Fruit fly (Drosophila melanogaster) whole organism, embryonic: ENCODE measurements around the gene CG18095.

Experiments
- Ada2b ChIP-seq: fragments of 200-800 bp; sonication (Bioruptor generic); IDR thresholded peaks from 2 replicates; pipeline ENCODE4 v1.3.6; 2022; ENCODE audit warnings: missing biosample characterization, missing genetic modification characterization
- B-H2 ChIP-seq: fragments of 200-800 bp; sonication (Bioruptor generic); optimal IDR thresholded peaks from 2 replicates; lab custom pipeline; 2018; ENCODE audit warnings: missing biosample characterization, mild to moderate bottlenecking, missing genetic modification characterization
- Bdp1 ChIP-seq: fragments of 200-800 bp; sonication (Bioruptor generic); optimal IDR thresholded peaks from 3 replicates; lab custom pipeline; 2016; ENCODE audit warnings: missing biosample characterization, missing genetic modification characterization
- Bteb2 ChIP-seq: fragments of 200-800 bp; sonication (Bioruptor generic); optimal IDR thresholded peaks from 2 replicates; lab custom pipeline; 2016; ENCODE audit warnings: missing biosample characterization, missing genetic modification characterization
- CG10209 ChIP-seq: fragments of 200-800 bp; sonication (Bioruptor generic); optimal IDR thresholded peaks from 3 replicates; lab custom pipeline; 2017; ENCODE audit warnings: missing biosample characterization, mild to moderate bottlenecking, missing genetic modification characterization, missing genetic modification reagents
- CG12236 ChIP-seq: fragments of 200-800 bp; sonication (Bioruptor generic); optimal IDR thresholded peaks from 2 replicates; lab custom pipeline; 2016; ENCODE audit warnings: missing biosample characterization, missing genetic modification characterization
- CG1832 ChIP-seq: fragments of 200-800 bp; sonication (Bioruptor generic); optimal IDR thresholded peaks from 2 replicates; lab custom pipeline; 2017; ENCODE audit warnings: missing biosample characterization, mild to moderate bottlenecking, missing genetic modification characterization, inconsistent platforms
- CG18619 ChIP-seq: fragments of 200-800 bp; sonication (Bioruptor generic); optimal IDR thresholded peaks from 3 replicates; lab custom pipeline; 2017; ENCODE audit warnings: missing biosample characterization, mild to moderate bottlenecking, missing genetic modification characterization
- CG34376 ChIP-seq: fragments of 200-800 bp; sonication (Bioruptor generic); optimal IDR thresholded peaks from 2 replicates; lab custom pipeline; 2018; ENCODE audit warnings: missing biosample characterization, mild to moderate bottlenecking, missing genetic modification characterization
- CG4730 ChIP-seq: fragments of 200-800 bp; sonication (Bioruptor generic); IDR thresholded peaks from 2 replicates; pipeline ENCODE4 v1.3.6; 2022; ENCODE audit warnings: missing biosample characterization, missing genetic modification characterization
- CG4820 ChIP-seq: fragments of 200-800 bp; sonication (Bioruptor generic); optimal IDR thresholded peaks from 3 replicates; lab custom pipeline; 2016; ENCODE audit warnings: missing biosample characterization, missing genetic modification characterization
- CG5180 ChIP-seq: fragments of 200-800 bp; sonication (Bioruptor generic); optimal IDR thresholded peaks from 3 replicates; lab custom pipeline; 2017; ENCODE audit warnings: missing biosample characterization, missing genetic modification characterization, mild to moderate bottlenecking, moderate library complexity, missing genetic modification reagents
- CG6272 ChIP-seq: fragments of 200-800 bp; sonication (Bioruptor generic); IDR thresholded peaks from 2 replicates; pipeline ENCODE4 v1.3.6; 2022; ENCODE audit warnings: missing biosample characterization, missing genetic modification characterization
- CG7963 ChIP-seq: fragments of 200-800 bp; sonication (Bioruptor generic); IDR thresholded peaks from 3 replicates; pipeline ENCODE4 v1.3.6; 2022; ENCODE audit warnings: missing biosample characterization, missing genetic modification characterization; ENCODE audit not compliant: partially characterized antibody
- CG7987 ChIP-seq: fragments of 200-800 bp; sonication (Bioruptor generic); optimal IDR thresholded peaks from 2 replicates; lab custom pipeline; 2018; ENCODE audit warnings: missing biosample characterization, mild to moderate bottlenecking, missing genetic modification characterization, moderate library complexity
- CG8359 ChIP-seq: fragments of 200-800 bp; sonication (Bioruptor generic); optimal IDR thresholded peaks from 2 replicates; lab custom pipeline; 2017; ENCODE audit warnings: missing biosample characterization, mild to moderate bottlenecking, missing genetic modification characterization, borderline replicate concordance
- CoRest ChIP-seq: fragments of 200-800 bp; sonication (Bioruptor generic); optimal IDR thresholded peaks from 3 replicates; lab custom pipeline; 2018; ENCODE audit warnings: missing biosample characterization, mild to moderate bottlenecking, missing genetic modification characterization, moderate library complexity
- Dek ChIP-seq: fragments of 200-800 bp; sonication (Bioruptor generic); optimal IDR thresholded peaks from 3 replicates; lab custom pipeline; 2019; ENCODE audit warnings: missing biosample characterization, mild to moderate bottlenecking, missing genetic modification characterization, moderate library complexity
- Dip2 ChIP-seq: fragments of 200-800 bp; sonication (Bioruptor generic); IDR thresholded peaks from 2 replicates; pipeline ENCODE4 v1.3.6; 2022; ENCODE audit warnings: missing biosample characterization, missing genetic modification characterization
- Gug ChIP-seq: fragments of 200-800 bp; sonication (Bioruptor generic); IDR thresholded peaks from 4 replicates; pipeline ENCODE4 v1.3.6; 2022; ENCODE audit warnings: missing biosample characterization, missing genetic modification characterization
- Hey ChIP-seq: fragments of 200-800 bp; sonication (Bioruptor generic); optimal IDR thresholded peaks from 3 replicates; lab custom pipeline; 2018; ENCODE audit warnings: missing biosample characterization, mild to moderate bottlenecking, missing genetic modification characterization
- Hmr ChIP-seq: fragments of 200-800 bp; sonication (Bioruptor generic); optimal IDR thresholded peaks from 3 replicates; lab custom pipeline; 2017; ENCODE audit warnings: mild to moderate bottlenecking, missing biosample characterization, missing genetic modification reagents, missing genetic modification characterization
- Mad ChIP-seq: fragments of 200-800 bp; sonication (Bioruptor generic); optimal IDR thresholded peaks from 2 replicates; lab custom pipeline; 2016; ENCODE audit warnings: missing biosample characterization, missing genetic modification characterization
- NK7.1 ChIP-seq: fragments of 200-800 bp; sonication (Bioruptor generic); optimal IDR thresholded peaks from 3 replicates; lab custom pipeline; 2016; ENCODE audit warnings: missing biosample characterization, missing genetic modification characterization
- Oli ChIP-seq: fragments of 200-800 bp; sonication (Bioruptor generic); optimal IDR thresholded peaks from 2 replicates; lab custom pipeline; 2018; ENCODE audit warnings: missing biosample characterization, mild to moderate bottlenecking, missing genetic modification characterization, moderate library complexity
- Poxn ChIP-seq: fragments of 200-800 bp; sonication (Bioruptor generic); IDR thresholded peaks from 2 replicates; pipeline ENCODE4 v1.3.6; 2022; ENCODE audit warnings: missing biosample characterization, missing genetic modification characterization
- Six4 ChIP-seq: fragments of 200-800 bp; sonication (Bioruptor generic); optimal IDR thresholded peaks from 2 replicates; lab custom pipeline; 2016; ENCODE audit warnings: missing biosample characterization, missing genetic modification characterization
- ap ChIP-seq: fragments of 200-800 bp; sonication (Bioruptor generic); IDR thresholded peaks from 2 replicates; pipeline ENCODE4 v1.3.6; 2022; ENCODE audit warnings: missing biosample characterization, missing genetic modification characterization
- bab2 ChIP-seq: fragments of 200-800 bp; sonication (Bioruptor generic); optimal IDR thresholded peaks from 2 replicates; lab custom pipeline; 2016; ENCODE audit warnings: missing biosample characterization, missing genetic modification characterization
- btn ChIP-seq: fragments of 200-800 bp; sonication (Bioruptor generic); optimal IDR thresholded peaks from 2 replicates; lab custom pipeline; 2016; ENCODE audit warnings: missing biosample characterization, missing genetic modification characterization
- danr ChIP-seq: fragments of 200-800 bp; sonication (Bioruptor generic); IDR thresholded peaks from 2 replicates; pipeline ENCODE4 v1.3.6; 2022; ENCODE audit warnings: missing biosample characterization, missing genetic modification characterization
- kni ChIP-seq: fragments of 200-800 bp; sonication (Bioruptor generic); optimal IDR thresholded peaks from 3 replicates; lab custom pipeline; 2017; ENCODE audit warnings: mild to moderate bottlenecking, missing biosample characterization, missing genetic modification reagents, missing genetic modification characterization
- lilli ChIP-seq: fragments of 200-800 bp; sonication (Bioruptor generic); optimal IDR thresholded peaks from 3 replicates; lab custom pipeline; 2016; ENCODE audit warnings: missing biosample characterization, missing genetic modification characterization
- lola ChIP-seq, 3 experiments: fragments of >200 bp in 2 of 3; fragments of 200-800 bp in 1 of 3; sonication (Bioruptor generic) in 1 of 3; optimal IDR thresholded peaks; 2 replicates each; lab custom pipeline; 2017 to 2019; ENCODE audit warnings: missing biosample characterization in 3 of 3, missing genetic modification characterization in 3 of 3, mild to moderate bottlenecking in 1 of 3, moderate library complexity in 1 of 3
- lov ChIP-seq, 2 experiments: fragments of 200-800 bp in 1 of 2; fragments of >200 bp in 1 of 2; sonication (Bioruptor generic) in 1 of 2; IDR thresholded peaks in 1 of 2; optimal IDR thresholded peaks in 1 of 2; 2 replicates in 1 of 2; 3 replicates in 1 of 2; pipeline versions ENCODE4 v1.3.6 to Lab custom; 2017 to 2022; ENCODE audit warnings: missing biosample characterization in 1 of 2, missing genetic modification characterization in 1 of 2
- nerfin-1 ChIP-seq: fragments of 200-800 bp; sonication (Bioruptor generic); optimal IDR thresholded peaks from 3 replicates; lab custom pipeline; 2019; ENCODE audit warnings: missing biosample characterization, mild to moderate bottlenecking, missing genetic modification characterization, moderate library complexity
- nerfin-2 ChIP-seq: fragments of 200-800 bp; sonication (Bioruptor generic); IDR thresholded peaks from 2 replicates; pipeline ENCODE4 v1.3.6; 2022; ENCODE audit warnings: missing biosample characterization, missing genetic modification characterization; ENCODE audit not compliant: partially characterized antibody
- odd ChIP-seq: fragments of 200-800 bp; sonication (Bioruptor generic); optimal IDR thresholded peaks from 2 replicates; lab custom pipeline; 2017; ENCODE audit warnings: missing biosample characterization, mild to moderate bottlenecking, missing genetic modification characterization
- peb ChIP-seq: fragments of 200-800 bp; sonication (Bioruptor generic); IDR thresholded peaks from 2 replicates; pipeline ENCODE4 v1.3.6; 2022; ENCODE audit warnings: missing biosample characterization, missing genetic modification characterization
- psq ChIP-seq: fragments of 200-800 bp; sonication (Bioruptor generic); optimal IDR thresholded peaks from 2 replicates; lab custom pipeline; 2017; ENCODE audit warnings: missing biosample characterization, missing genetic modification characterization
- rib ChIP-seq: fragments of 200-800 bp; sonication (Bioruptor generic); IDR thresholded peaks from 2 replicates; pipeline ENCODE4 v1.3.6; 2022; ENCODE audit warnings: missing biosample characterization, missing genetic modification characterization
- salm ChIP-seq: fragments of 200-800 bp; sonication (Bioruptor generic); optimal IDR thresholded peaks from 2 replicates; lab custom pipeline; 2018; ENCODE audit warnings: missing biosample characterization, mild to moderate bottlenecking, missing genetic modification characterization
- sc ChIP-seq, 3 experiments: fragments of >200 bp in 2 of 3; fragments of 200-800 bp in 1 of 3; sonication (Bioruptor generic) in 1 of 3; optimal IDR thresholded peaks; 2 replicates in 2 of 3; 3 replicates in 1 of 3; lab custom pipeline; 2017; ENCODE audit warnings: mild to moderate bottlenecking in 1 of 3, missing biosample characterization in 1 of 3, missing genetic modification characterization in 1 of 3, missing genetic modification reagents in 1 of 3
- schlank ChIP-seq: fragments of 200-800 bp; sonication (Bioruptor generic); optimal IDR thresholded peaks from 2 replicates; lab custom pipeline; 2018; ENCODE audit warnings: missing biosample characterization, mild to moderate bottlenecking, missing genetic modification characterization
- sens ChIP-seq: fragments of 200-800 bp; sonication (Bioruptor generic); peaks from one replicate; lab custom pipeline; 2016; ENCODE audit warnings: missing biosample characterization, missing genetic modification characterization
- sim ChIP-seq: fragments of 200-800 bp; sonication (Bioruptor generic); IDR thresholded peaks from 2 replicates; pipeline ENCODE4 v1.3.6; 2022; ENCODE audit warnings: missing biosample characterization, missing genetic modification characterization
- sug ChIP-seq: fragments of 200-800 bp; optimal IDR thresholded peaks from 2 replicates; lab custom pipeline; 2019; ENCODE audit warnings: missing biosample characterization, mild to moderate bottlenecking, missing genetic modification characterization, moderate library complexity
- tna ChIP-seq: fragments of 200-800 bp; sonication (Bioruptor generic); IDR thresholded peaks from 2 replicates; pipeline ENCODE4 v1.3.6; 2022; ENCODE audit warnings: missing biosample characterization, missing genetic modification characterization; ENCODE audit not compliant: partially characterized antibody

Gene CG18095

DNA sequence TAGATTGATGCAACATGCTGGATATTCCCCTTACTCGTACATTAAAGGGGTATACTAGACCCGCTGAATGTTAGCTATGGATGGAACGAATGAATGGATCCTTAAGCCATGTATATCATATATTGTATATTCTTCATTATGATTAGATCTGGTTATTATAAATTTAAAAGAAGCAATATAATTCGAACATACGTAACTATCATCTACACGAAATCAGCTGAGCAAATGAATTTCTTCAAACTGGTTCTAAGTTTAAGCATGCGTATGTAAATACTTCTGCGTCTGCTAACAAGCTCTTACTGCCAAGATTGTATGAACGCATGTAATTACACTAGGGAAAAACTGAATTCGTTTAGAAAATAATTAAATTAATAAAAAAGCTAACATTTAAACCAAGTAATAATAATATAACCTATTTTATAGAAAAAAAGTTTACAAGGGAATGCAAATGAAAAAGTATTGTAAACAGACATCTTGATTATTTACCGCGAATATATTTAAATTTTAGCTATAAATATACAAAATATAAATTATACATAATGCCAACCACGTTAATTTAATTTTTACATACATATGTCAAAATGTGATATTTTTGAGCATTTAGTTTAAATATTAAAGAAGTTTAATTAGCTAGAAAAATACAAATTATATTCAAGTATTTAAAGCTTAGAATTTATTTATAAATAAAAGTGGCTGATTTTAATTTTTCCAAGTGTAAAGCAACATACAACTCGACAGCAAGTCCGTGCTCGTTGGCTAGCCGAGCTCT is 10.3 kb downstream of the CG18095 start (continued):
- TF ChIP-seq CG7963 (GFP tag; lab: Robert Waterston, UW) (no peak), CoRest (tag; lab: Kevin White, UChicago) (peak; percentile 88), salm (tag; lab: Kevin White, UChicago) (no peak), NK7.1 (GFP tag; lab: Kevin White, UChicago) (no peak), CG1832 (no peak), danr (0 out of 2 replicates have a peak, but pooled peaks have one; percentile 28), CG8359 (GFP tag; lab: Kevin White, UChicago) (peak; percentile 32), odd (GFP tag; lab: Kevin White, UChicago) (peak; percentile 57), CG34376 (GFP tag; lab: Kevin White, UChicago) (no peak), Hmr (GFP tag; lab: Kevin White, UChicago) (peak; percentile 58), Bdp1 (GFP tag; lab: Kevin White, UChicago) (no peak), sc (optimal IDR thresholded peaks at IDR 0.05; lab: Kevin White, UChicago) (no peak), sc (GFP tag; optimal IDR thresholded peaks at IDR 0.05; lab: Kevin White, UChicago) (peak; percentile 51), Gug (GFP tag; lab: Robert Waterston, UW) (peak; percentile 45; the same call in 3 of the 4 replicates), nerfin-1 (tag; lab: Kevin White, UChicago) (peak; percentile 10), bab2 (peak; percentile 38), CG10209 (GFP tag; lab: Kevin White, UChicago) (peak; percentile 48), peb (GFP tag; lab: Robert Waterston, UW) (peak; percentile 60), lov (optimal IDR thresholded peaks at IDR 0.05; lab: Kevin White, UChicago) (no peak), lov (GFP tag; IDR thresholded peaks at IDR 0.05; lab: Robert Waterston, UW) (no peak), lola (GFP tag; optimal IDR thresholded peaks at IDR 0.05; lab: Kevin White, UChicago) (peak in 1 of 3 experiments; percentile 90), Oli (tag; lab: Kevin White, UChicago) (peak; percentile 49), btn (GFP tag; lab: Kevin White, UChicago) (no peak), Hey (tag; lab: Kevin White, UChicago) (no peak), ap (GFP tag; lab: Robert Waterston, UW) (0 out of 2 replicates have a peak, but pooled peaks have one; percentile 5), CG12236 (GFP tag; lab: Kevin White, UChicago) (no peak), CG4820 (peak; percentile 13), B-H2 (no peak), lilli (no peak), CG5180 (GFP tag; lab: Kevin White, UChicago) (no peak), CG6272 (GFP tag; lab: Robert Waterston, UW) (no peak; the same call in 1 of the 2 replicates), CG7987 (GFP tag; lab: Kevin White, UChicago) (no peak), CG4730 (GFP tag; lab: Robert Waterston, UW) (peak; percentile 52), Six4 (peak; percentile 25), CG18619 (peak; percentile 74), schlank (tag; lab: Kevin White, UChicago) (no peak), sim (no peak), sens (GFP tag; lab: Kevin White, UChicago) (peak; percentile 94), kni (GFP tag; lab: Kevin White, UChicago) (no peak), rib (no peak), Dip2 (GFP tag; lab: Robert Waterston, UW) (no peak), Mad (GFP tag; lab: Kevin White, UChicago) (peak; percentile 24), sug (no peak), Ada2b (GFP tag; lab: Robert Waterston, UW) (peak; percentile 36; the same call in 1 of the 2 replicates), psq (no peak), Bteb2 (GFP tag; lab: Kevin White, UChicago) (peak; percentile 46), Poxn (GFP tag; lab: Robert Waterston, UW) (no peak), Dek (tag; lab: Kevin White, UChicago) (peak; percentile 8), tna (GFP tag; lab: Robert Waterston, UW) (no peak), nerfin-2 (GFP tag; lab: Robert Waterston, UW) (no peak)
